Fruit fly (Drosophila melanogaster) whole organism, embryonic: ENCODE results near the gene mat.

ENCODE experiments used
- Ada2b ChIP-seq: fragments of 200-800 bp; sonication (Bioruptor generic); IDR thresholded peaks from 2 replicates; pipeline ENCODE4 v1.3.6; 2022; ENCODE audit warnings: missing biosample characterization, missing genetic modification characterization
- B-H1 ChIP-seq: fragments of 200-800 bp; sonication (Bioruptor generic); IDR thresholded peaks from 3 replicates; pipeline ENCODE4 v1.3.6; 2022; ENCODE audit warnings: missing biosample characterization, missing genetic modification characterization
- Blimp-1 ChIP-seq: fragments of 200-800 bp; sonication (Bioruptor generic); optimal IDR thresholded peaks from 3 replicates; lab custom pipeline; 2018; ENCODE audit warnings: missing biosample characterization, missing genetic modification characterization, mild to moderate bottlenecking, moderate library complexity, missing genetic modification reagents
- CG11723 ChIP-seq: fragments of 200-800 bp; sonication (Bioruptor generic); optimal IDR thresholded peaks from 2 replicates; lab custom pipeline; 2017; ENCODE audit warnings: missing biosample characterization, mild to moderate bottlenecking, missing genetic modification characterization
- CG12236 ChIP-seq: fragments of 200-800 bp; sonication (Bioruptor generic); optimal IDR thresholded peaks from 2 replicates; lab custom pipeline; 2016; ENCODE audit warnings: missing biosample characterization, missing genetic modification characterization
- CG1233 ChIP-seq: fragments of 200-800 bp; sonication (Bioruptor generic); optimal IDR thresholded peaks from 4 replicates; lab custom pipeline; 2018; ENCODE audit warnings: missing biosample characterization, mild to moderate bottlenecking, missing genetic modification characterization
- CG13287 ChIP-seq: fragments of 200-800 bp; sonication (Bioruptor generic); IDR thresholded peaks from 2 replicates; pipeline ENCODE4 v1.3.6; 2022; ENCODE audit warnings: missing biosample characterization, missing genetic modification characterization; ENCODE audit not compliant: partially characterized antibody
- CG1603 ChIP-seq: fragments of 200-800 bp; sonication (Bioruptor generic); optimal IDR thresholded peaks from 2 replicates; lab custom pipeline; 2019; ENCODE audit warnings: missing biosample characterization, mild to moderate bottlenecking, missing genetic modification characterization, moderate library complexity
- CG16813 ChIP-seq: fragments of 200-800 bp; sonication (Bioruptor generic); IDR thresholded peaks from 3 replicates; pipeline ENCODE4 v1.3.6; 2022; ENCODE audit warnings: missing biosample characterization, missing genetic modification characterization; ENCODE audit not compliant: partially characterized antibody
- CG17328 ChIP-seq: fragments of 200-800 bp; sonication (Bioruptor generic); IDR thresholded peaks from 2 replicates; pipeline ENCODE4 v1.3.6; 2022; ENCODE audit warnings: missing biosample characterization, missing genetic modification characterization
- CG18011 ChIP-seq: fragments of 200-800 bp; sonication (Bioruptor generic); optimal IDR thresholded peaks from 2 replicates; lab custom pipeline; 2017; ENCODE audit warnings: missing biosample characterization, missing genetic modification characterization, mild to moderate bottlenecking, moderate library complexity, missing genotype
- CG2120 ChIP-seq: fragments of 200-800 bp; sonication (Bioruptor generic); optimal IDR thresholded peaks from 3 replicates; lab custom pipeline; 2016; ENCODE audit warnings: missing biosample characterization, missing genetic modification characterization
- CG32767 ChIP-seq: fragments of 200-800 bp; sonication (Bioruptor generic); IDR thresholded peaks from 2 replicates; pipeline ENCODE4 v1.3.6; 2022; ENCODE audit warnings: missing biosample characterization, missing genetic modification characterization
- CG4617 ChIP-seq: fragments of 200-800 bp; sonication (Bioruptor generic); optimal IDR thresholded peaks from 3 replicates; lab custom pipeline; 2016; ENCODE audit warnings: missing biosample characterization, missing genetic modification characterization, borderline replicate concordance
- CG4730 ChIP-seq: fragments of 200-800 bp; sonication (Bioruptor generic); IDR thresholded peaks from 2 replicates; pipeline ENCODE4 v1.3.6; 2022; ENCODE audit warnings: missing biosample characterization, missing genetic modification characterization
- CG8388 ChIP-seq: fragments of 200-800 bp; sonication (Bioruptor generic); optimal IDR thresholded peaks from 2 replicates; lab custom pipeline; 2019; ENCODE audit warnings: missing biosample characterization, mild to moderate bottlenecking, missing genetic modification characterization, moderate library complexity
- CG9727 ChIP-seq: fragments of 200-800 bp; sonication (Bioruptor generic); optimal IDR thresholded peaks from 3 replicates; lab custom pipeline; 2017; ENCODE audit warnings: missing biosample characterization, mild to moderate bottlenecking, missing genetic modification characterization
- CG9876 ChIP-seq: fragments of 200-800 bp; sonication (Bioruptor generic); optimal IDR thresholded peaks from 2 replicates; lab custom pipeline; 2016; ENCODE audit warnings: missing biosample characterization, missing genetic modification characterization
- D19B ChIP-seq: fragments of 200-800 bp; sonication (Bioruptor generic); optimal IDR thresholded peaks from 2 replicates; lab custom pipeline; 2017; ENCODE audit warnings: missing biosample characterization, mild to moderate bottlenecking, missing genetic modification characterization
- E2f1 ChIP-seq: fragments of 200-800 bp; sonication (Bioruptor generic); IDR thresholded peaks from 2 replicates; pipeline ENCODE4 v1.3.6; 2022; ENCODE audit warnings: missing biosample characterization, missing genetic modification characterization
- GATAe ChIP-seq: fragments of 200-800 bp; sonication (Bioruptor generic); conservative IDR thresholded peaks from 2 replicates; pipeline ENCODE4 v1.3.6; 2022; ENCODE audit warnings: missing biosample characterization, missing genetic modification characterization
- MTF-1 ChIP-seq: fragments of 200-800 bp; sonication (Bioruptor generic); optimal IDR thresholded peaks from 2 replicates; lab custom pipeline; 2018; ENCODE audit warnings: missing biosample characterization, mild to moderate bottlenecking, missing genetic modification characterization, borderline replicate concordance
- Oaz ChIP-seq: fragments of 200-800 bp; sonication (Bioruptor generic); IDR thresholded peaks from 2 replicates; pipeline ENCODE4 v1.3.6; 2022; ENCODE audit warnings: missing biosample characterization, missing genetic modification characterization
- Optix ChIP-seq: fragments of 200-800 bp; sonication (Bioruptor generic); IDR thresholded peaks from 3 replicates; pipeline ENCODE4 v1.3.6; 2022; ENCODE audit warnings: missing biosample characterization, missing genetic modification characterization
- PHDP ChIP-seq: fragments of 200-800 bp; sonication (Bioruptor generic); optimal IDR thresholded peaks from 3 replicates; lab custom pipeline; 2018; ENCODE audit warnings: missing biosample characterization, mild to moderate bottlenecking, missing genetic modification characterization, moderate library complexity
- Rfx ChIP-seq: fragments of 200-800 bp; sonication (Bioruptor generic); IDR thresholded peaks from 2 replicates; pipeline ENCODE4 v1.3.6; 2022; ENCODE audit warnings: missing biosample characterization, missing genetic modification characterization
- Sox102F ChIP-seq: fragments of 200-800 bp; sonication (Bioruptor generic); optimal IDR thresholded peaks from 2 replicates; lab custom pipeline; 2018; ENCODE audit warnings: missing biosample characterization, mild to moderate bottlenecking, missing genetic modification characterization, moderate library complexity
- Ssrp ChIP-seq: fragments of 200-800 bp; sonication (Bioruptor generic); optimal IDR thresholded peaks from 2 replicates; lab custom pipeline; 2018; ENCODE audit warnings: missing biosample characterization, mild to moderate bottlenecking, missing genetic modification characterization, moderate library complexity
- YL-1 ChIP-seq: fragments of 200-800 bp; sonication (Bioruptor generic); optimal IDR thresholded peaks from 3 replicates; lab custom pipeline; 2017; ENCODE audit warnings: missing biosample characterization, mild to moderate bottlenecking, missing genetic modification characterization
- bbx ChIP-seq: fragments of 200-800 bp; sonication (Bioruptor generic); IDR thresholded peaks from 2 replicates; pipeline ENCODE4 v1.3.6; 2022; ENCODE audit warnings: missing biosample characterization, missing genetic modification characterization; ENCODE audit not compliant: partially characterized antibody
- bcd ChIP-seq: fragments of 200-800 bp; sonication (Bioruptor generic); optimal IDR thresholded peaks from 2 replicates; lab custom pipeline; 2017; ENCODE audit warnings: missing biosample characterization, mild to moderate bottlenecking, missing genetic modification characterization
- crp ChIP-seq, 2 experiments: fragments of 200-800 bp; sonication (Bioruptor generic); optimal IDR thresholded peaks; 2 replicates in 1 of 2; 3 replicates in 1 of 2; lab custom pipeline; 2017; ENCODE audit warnings: missing biosample characterization in 2 of 2, missing genetic modification characterization in 2 of 2, mild to moderate bottlenecking in 1 of 2, moderate library complexity in 1 of 2
- eyg ChIP-seq: fragments of 200-800 bp; sonication (Bioruptor generic); optimal IDR thresholded peaks from 3 replicates; lab custom pipeline; 2016; ENCODE audit warnings: missing biosample characterization, missing genetic modification characterization
- fd102C ChIP-seq: fragments of 200-800 bp; sonication (Bioruptor generic); optimal IDR thresholded peaks from 2 replicates; lab custom pipeline; 2018; ENCODE audit warnings: missing biosample characterization, mild to moderate bottlenecking, missing genetic modification characterization, moderate library complexity
- gce ChIP-seq: fragments of 200-800 bp; sonication (Bioruptor generic); IDR thresholded peaks from 3 replicates; pipeline ENCODE4 v1.3.6; 2022; ENCODE audit warnings: missing biosample characterization, missing genetic modification characterization
- hbn ChIP-seq: fragments of 200-800 bp; sonication (Bioruptor generic); IDR thresholded peaks from 2 replicates; pipeline ENCODE4 v1.3.6; 2022; ENCODE audit warnings: missing biosample characterization, missing genetic modification characterization; ENCODE audit not compliant: partially characterized antibody
- knrl ChIP-seq: fragments of 200-800 bp; sonication (Bioruptor generic); IDR thresholded peaks from 3 replicates; pipeline ENCODE4 v1.3.6; 2022; ENCODE audit warnings: missing biosample characterization, missing genetic modification characterization; ENCODE audit not compliant: partially characterized antibody
- mld ChIP-seq: fragments of 200-800 bp; sonication (Bioruptor generic); IDR thresholded peaks from 3 replicates; pipeline ENCODE4 v1.3.6; 2022; ENCODE audit warnings: missing biosample characterization, missing genetic modification characterization; ENCODE audit not compliant: partially characterized antibody
- org-1 ChIP-seq: fragments of 200-800 bp; sonication (Bioruptor generic); optimal IDR thresholded peaks from 2 replicates; lab custom pipeline; 2017; ENCODE audit warnings: missing biosample characterization, missing genetic modification characterization
- pros ChIP-seq: fragments of 200-800 bp; sonication (Bioruptor generic); optimal IDR thresholded peaks from 3 replicates; lab custom pipeline; 2019; ENCODE audit warnings: missing biosample characterization, mild to moderate bottlenecking, missing genetic modification characterization, moderate library complexity
- sqz ChIP-seq: fragments of 200-800 bp; sonication (Bioruptor generic); optimal IDR thresholded peaks from 3 replicates; lab custom pipeline; 2018; ENCODE audit warnings: missing biosample characterization, mild to moderate bottlenecking, missing genetic modification characterization
- stwl ChIP-seq: fragments of 200-800 bp; sonication (Bioruptor generic); optimal IDR thresholded peaks from 3 replicates; lab custom pipeline; 2018; ENCODE audit warnings: missing biosample characterization, mild to moderate bottlenecking, missing genetic modification characterization, moderate library complexity
- tgo ChIP-seq: fragments of 200-800 bp; sonication (Bioruptor generic); IDR thresholded peaks from 3 replicates; pipeline ENCODE4 v1.3.6; 2022; ENCODE audit warnings: missing biosample characterization, missing genetic modification characterization
- tio ChIP-seq: fragments of 200-800 bp; sonication (Bioruptor generic); optimal IDR thresholded peaks from 2 replicates; lab custom pipeline; 2017; ENCODE audit warnings: missing biosample characterization, missing genetic modification characterization, inconsistent platforms
- tll ChIP-seq, 2 experiments: fragments of 200-800 bp in 1 of 2; fragments of >200 bp in 1 of 2; sonication (Bioruptor generic) in 1 of 2; optimal IDR thresholded peaks; 2 replicates each; lab custom pipeline; 2017 to 2019; ENCODE audit warnings: missing biosample characterization in 2 of 2, missing genetic modification characterization in 2 of 2, mild to moderate bottlenecking in 1 of 2, moderate library complexity in 1 of 2
- ttk ChIP-seq: fragments of 200-800 bp; sonication (Bioruptor generic); IDR thresholded peaks from 2 replicates; pipeline ENCODE4 v2.1.2; 2022; ENCODE audit warnings: missing biosample characterization, missing genetic modification characterization
- zen ChIP-seq: fragments of 200-800 bp; sonication (Bioruptor generic); optimal IDR thresholded peaks from 3 replicates; lab custom pipeline; 2018; ENCODE audit warnings: missing biosample characterization, mild to moderate bottlenecking, missing genetic modification characterization, moderate library complexity
- zen2 ChIP-seq: fragments of 200-800 bp; sonication (Bioruptor generic); IDR thresholded peaks from 3 replicates; pipeline ENCODE4 v1.3.6; 2022; ENCODE audit warnings: missing biosample characterization, missing genetic modification characterization; ENCODE audit not compliant: partially characterized antibody

The mat gene

DNA sequence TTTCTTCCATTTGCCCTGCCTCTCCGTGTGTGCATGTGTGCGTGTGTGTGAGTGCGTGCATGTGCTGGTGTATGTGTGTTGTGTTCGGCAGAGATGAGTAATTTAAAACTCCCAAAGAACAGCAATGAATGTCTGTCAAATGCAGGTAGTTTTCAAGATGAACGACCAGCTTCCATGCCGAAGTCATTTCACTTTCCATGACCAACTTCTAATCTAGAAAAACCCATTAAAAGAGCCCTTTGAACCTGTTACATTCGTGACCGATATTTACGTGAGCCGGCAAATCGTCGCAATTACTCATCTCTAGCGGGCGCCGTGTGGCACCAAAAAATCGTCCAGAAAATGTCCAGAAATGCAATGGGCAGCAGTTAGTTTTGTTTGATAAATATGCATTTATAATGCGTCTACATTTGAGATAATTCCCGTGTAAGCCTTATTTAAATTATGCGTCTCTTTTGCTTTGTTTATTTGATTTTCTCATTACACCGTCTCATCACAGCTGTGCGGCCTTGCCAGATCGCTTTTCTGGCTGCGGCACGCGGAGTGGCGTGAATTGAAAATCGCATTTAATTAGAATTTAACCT, 30.2 kb upstream of the mat start (continued):
- TF ChIP-seq CG4617, result peak; percentile 56
- 0 out of 2 replicates have a peak, but pooled peaks have one; percentile 34 for TF ChIP-seq CG32767 (GFP tag; lab: Robert Waterston, UW)
- TF ChIP-seq zen (tag; lab: Kevin White, UChicago), result peak; percentile 33
- TF ChIP-seq hbn (GFP tag; lab: Robert Waterston, UW), result peak; percentile 74
- 0 out of 2 replicates have a peak, but pooled peaks have one; percentile 17 for TF ChIP-seq E2f1 (GFP tag; lab: Robert Waterston, UW)
- no peak; the same call in 1 of the 2 replicates for TF ChIP-seq bbx (GFP tag; lab: Robert Waterston, UW)
- no peak for TF ChIP-seq CG18011 (GFP tag; lab: Kevin White, UChicago)
- peak; percentile 59; the same call in 1 of the 3 replicates for TF ChIP-seq zen2 (GFP tag; lab: Robert Waterston, UW)
- no peak for TF ChIP-seq B-H1 (GFP tag; lab: Robert Waterston, UW)
- peak; percentile 79 for TF ChIP-seq CG13287 (GFP tag; lab: Robert Waterston, UW)
- TF ChIP-seq CG9876 (GFP tag; lab: Kevin White, UChicago), result peak; percentile 67
- peak; percentile 24 for TF ChIP-seq bcd (GFP tag; lab: Kevin White, UChicago)
- TF ChIP-seq ttk (GFP tag; lab: Robert Waterston, UW), result no peak
- no peak for TF ChIP-seq GATAe (GFP tag; lab: Robert Waterston, UW)
- peak; percentile 16 to 47 for TF ChIP-seq tll (GFP tag; optimal IDR thresholded peaks at IDR 0.05; lab: Kevin White, UChicago)
- peak in 1 of 2 experiments; percentile 71 for TF ChIP-seq crp (GFP tag; optimal IDR thresholded peaks at IDR 0.05; lab: Kevin White, UChicago)
- TF ChIP-seq gce (GFP tag; lab: Robert Waterston, UW), result no peak
- peak; percentile 53; the same call in 1 of the 2 replicates for TF ChIP-seq Rfx
- no peak for TF ChIP-seq Ssrp
- peak; percentile 37 for TF ChIP-seq CG9727 (GFP tag; lab: Kevin White, UChicago)
- no peak for TF ChIP-seq pros
- peak; percentile 56 for TF ChIP-seq YL-1 (GFP tag; lab: Kevin White, UChicago)
- TF ChIP-seq CG8388 (GFP tag; lab: Kevin White, UChicago), result no peak
- TF ChIP-seq MTF-1, result no peak
- TF ChIP-seq CG17328 (GFP tag; lab: Robert Waterston, UW), result no peak
- no peak for TF ChIP-seq CG11723 (GFP tag; lab: Kevin White, UChicago)
- no peak for TF ChIP-seq eyg (GFP tag; lab: Kevin White, UChicago)
- TF ChIP-seq knrl (GFP tag; lab: Robert Waterston, UW), result peak; percentile 89; the same call in 2 of the 3 replicates
- peak; percentile 67 for TF ChIP-seq CG2120 (GFP tag; lab: Kevin White, UChicago)
- no peak for TF ChIP-seq Oaz (GFP tag; lab: Robert Waterston, UW)
- no peak for TF ChIP-seq PHDP (tag; lab: Kevin White, UChicago)
- TF ChIP-seq fd102C (GFP tag; lab: Kevin White, UChicago), result no peak
- TF ChIP-seq stwl (tag; lab: Kevin White, UChicago), result peak; percentile 30
- 0 out of 2 replicates have a peak, but pooled peaks have one; percentile 14 for TF ChIP-seq Ada2b (GFP tag; lab: Robert Waterston, UW)
- TF ChIP-seq tio, result no peak
- TF ChIP-seq tgo, result 0 out of 3 replicates have a peak, but pooled peaks have one; percentile 17
- no peak for TF ChIP-seq sqz (GFP tag; lab: Kevin White, UChicago)
- peak; percentile 35 for TF ChIP-seq CG1603 (tag; lab: Kevin White, UChicago)
- TF ChIP-seq Optix (GFP tag; lab: Robert Waterston, UW), result peak; percentile 54; the same call in 1 of the 3 replicates
- TF ChIP-seq CG4730 (GFP tag; lab: Robert Waterston, UW), result no peak
- TF ChIP-seq Sox102F (GFP tag; lab: Kevin White, UChicago), result peak; percentile 7
- no peak for TF ChIP-seq org-1 (GFP tag; lab: Kevin White, UChicago)
- peak; percentile 86 for TF ChIP-seq CG16813 (GFP tag; lab: Robert Waterston, UW)
- no peak for TF ChIP-seq D19B (GFP tag; lab: Kevin White, UChicago)
- peak; percentile 74; the same call in 1 of the 3 replicates for TF ChIP-seq mld (GFP tag; lab: Robert Waterston, UW)
- peak; percentile 45 for TF ChIP-seq Blimp-1 (GFP tag; lab: Kevin White, UChicago)
- TF ChIP-seq CG1233 (GFP tag; lab: Kevin White, UChicago), result no peak
- TF ChIP-seq CG12236 (GFP tag; lab: Kevin White, UChicago), result no peak
